Fruit fly (Drosophila melanogaster): ENCODE data around the gene cas.

The cas gene

dm6 chr3R:5685269-5686048, 31.1 kb downstream of the cas start, which contains the start of the genes Rab23 and plx (continued):
- TF ChIP-seq Nf-YC (tag; optimal IDR thresholded peaks at IDR 0.05) = peak; percentile 23
- TF ChIP-seq NC2α (GFP tag; optimal IDR thresholded peaks at IDR 0.05) = no peak
- no peak for TF ChIP-seq sug (tag; optimal IDR thresholded peaks at IDR 0.05)
- no peak for TF ChIP-seq HLH4C (GFP tag; IDR thresholded peaks at IDR 0.05; ENCODE audit: partially characterized antibody)
- TF ChIP-seq wek (GFP tag; optimal IDR thresholded peaks at IDR 0.05) = no peak
- TF ChIP-seq gcm (GFP tag; optimal IDR thresholded peaks at IDR 0.05) = no peak
- peak; percentile 40 for TF ChIP-seq ERR (GFP tag; optimal IDR thresholded peaks at IDR 0.05)
- TF ChIP-seq Camta (GFP tag; optimal IDR thresholded peaks at IDR 0.05) = no peak
- no peak for TF ChIP-seq Ada2b (GFP tag; IDR thresholded peaks at IDR 0.05)
- TF ChIP-seq CG4707 (GFP tag; optimal IDR thresholded peaks at IDR 0.05) = peak; percentile 18
- TF ChIP-seq H15 (GFP tag; IDR thresholded peaks at IDR 0.05) = no peak
- no peak for TF ChIP-seq CG5953 (GFP tag; IDR thresholded peaks at IDR 0.05)
- no peak for TF ChIP-seq pum (GFP tag; optimal IDR thresholded peaks at IDR 0.05)
- TF ChIP-seq nau (GFP tag; optimal IDR thresholded peaks at IDR 0.05) = no peak
- TF ChIP-seq Max (GFP tag; optimal IDR thresholded peaks at IDR 0.05) = peak; percentile 36
- no peak for TF ChIP-seq bowl (GFP tag; IDR thresholded peaks at IDR 0.05)
- no peak for TF ChIP-seq Opbp (GFP tag; IDR thresholded peaks at IDR 0.05; ENCODE audit: partially characterized antibody)
- TF ChIP-seq fu2 (GFP tag; optimal IDR thresholded peaks at IDR 0.05) = no peak
- TF ChIP-seq Ptx1 (GFP tag; IDR thresholded peaks at IDR 0.05) = peak; percentile 26; the same call in 1 of the 2 replicates
- no peak for TF ChIP-seq CG4854 (GFP tag; optimal IDR thresholded peaks at IDR 0.05)
- no peak for TF ChIP-seq fru (optimal IDR thresholded peaks at IDR 0.05)
- TF ChIP-seq ems (GFP tag; optimal IDR thresholded peaks at IDR 0.05) = peak; percentile 52
- TF ChIP-seq pfk (GFP tag; optimal IDR thresholded peaks at IDR 0.05) = no peak
- no peak for TF ChIP-seq lab (GFP tag; optimal IDR thresholded peaks at IDR 0.05)
- TF ChIP-seq CG18599 (GFP tag; optimal IDR thresholded peaks at IDR 0.05) = no peak
- no peak for TF ChIP-seq CG10565 (GFP tag; optimal IDR thresholded peaks at IDR 0.05)
- TF ChIP-seq CG34224 (GFP tag; IDR thresholded peaks at IDR 0.05; ENCODE audit: partially characterized antibody) = no peak; the same call in 2 of the 3 replicates
- TF ChIP-seq org-1 (GFP tag; optimal IDR thresholded peaks at IDR 0.05) = no peak
- no peak for TF ChIP-seq Hand (GFP tag; optimal IDR thresholded peaks at IDR 0.05)
- TF ChIP-seq bigmax (GFP tag; optimal IDR thresholded peaks at IDR 0.05) = no peak
- TF ChIP-seq Mes4 (GFP tag; optimal IDR thresholded peaks at IDR 0.05) = no peak
- TF ChIP-seq al (GFP tag; IDR thresholded peaks at IDR 0.05) = no peak
- no peak for TF ChIP-seq D19B (GFP tag; optimal IDR thresholded peaks at IDR 0.05)
- no peak for TF ChIP-seq nom (GFP tag; optimal IDR thresholded peaks at IDR 0.05)
- TF ChIP-seq CG14441 (GFP tag; IDR thresholded peaks at IDR 0.05) = no peak
- no peak for TF ChIP-seq CG34422 (GFP tag; IDR thresholded peaks at IDR 0.05)
- no peak for TF ChIP-seq ttk (GFP tag; IDR thresholded peaks at IDR 0.05)
- no peak for TF ChIP-seq CG6854 (GFP tag; optimal IDR thresholded peaks at IDR 0.05)
- TF ChIP-seq CG8388 (GFP tag; optimal IDR thresholded peaks at IDR 0.05) = no peak
- TF ChIP-seq corto (GFP tag; optimal IDR thresholded peaks at IDR 0.05) = no peak
- TF ChIP-seq onecut (GFP tag; IDR thresholded peaks at IDR 0.05) = no peak
- TF ChIP-seq dmrt11E (tag; optimal IDR thresholded peaks at IDR 0.05) = peak; percentile 8
- no peak for TF ChIP-seq Asciz (GFP tag; optimal IDR thresholded peaks at IDR 0.05)
- TF ChIP-seq CG33213 (GFP tag; optimal IDR thresholded peaks at IDR 0.05) = peak; percentile 47
- peak; percentile 5 for TF ChIP-seq YL-1 (GFP tag; optimal IDR thresholded peaks at IDR 0.05)
- no peak for TF ChIP-seq tio (GFP tag; optimal IDR thresholded peaks at IDR 0.05)
- TF ChIP-seq sob (GFP tag; IDR thresholded peaks at IDR 0.05) = peak; percentile 53
- TF ChIP-seq CG12155 (GFP tag; optimal IDR thresholded peaks at IDR 0.05) = peak; percentile 49
- TF ChIP-seq cg (GFP tag; optimal IDR thresholded peaks at IDR 0.05) = no peak
- TF ChIP-seq CG12744 (GFP tag; optimal IDR thresholded peaks at IDR 0.05) = no peak

All from whole organism, embryonic.